Worm (Caenorhabditis elegans) whole organism, L1 larva: ENCODE results near the gene pcs-1.
A peak's percentile ranks its signal among the peaks of the same experiment; 100 is the strongest.

Experiments used
- C04F5.9 ChIP-seq: sonication (generic microtip); optimal IDR thresholded peaks from 2 replicates; lab custom pipeline; 2016; ENCODE audit warnings: missing genetic modification characterization, missing compliant biosample characterization
- C34B4.2 ChIP-seq: sonication (generic microtip); optimal IDR thresholded peaks from 2 replicates; lab custom pipeline; 2017; ENCODE audit warnings: mild to moderate bottlenecking, missing genetic modification characterization, missing compliant biosample characterization
- alr-1 ChIP-seq: fragments of 200-800 bp; sonication (Bioruptor generic); optimal IDR thresholded peaks from 2 replicates; lab custom pipeline; 2018; ENCODE audit warnings: borderline replicate concordance, mild to moderate bottlenecking, missing genetic modification characterization, missing compliant biosample characterization
- aly-2 ChIP-seq: fragments of 150-350 bp; optimal IDR thresholded peaks from 2 replicates; lab custom pipeline; 2014; ENCODE audit warnings: missing biosample characterization, missing genetic modification characterization
- ama-1 ChIP-seq: fragments of 150-350 bp; optimal IDR thresholded peaks from 2 replicates; lab custom pipeline; 2014
- ceh-63 ChIP-seq: fragments of 200-800 bp; sonication (Bioruptor generic); optimal IDR thresholded peaks from 2 replicates; lab custom pipeline; 2018; ENCODE audit warnings: mild to moderate bottlenecking, missing genetic modification characterization, missing compliant biosample characterization
- ceh-8 ChIP-seq: fragments of 200-800 bp; sonication (Bioruptor generic); optimal IDR thresholded peaks from 2 replicates; lab custom pipeline; 2018; ENCODE audit warnings: mild to moderate bottlenecking, missing genetic modification characterization, moderate library complexity, missing compliant biosample characterization
- ceh-82 ChIP-seq, 3 experiments: fragments of 150-350 bp in 1 of 3; sonication (generic microtip) in 2 of 3; optimal IDR thresholded peaks; 2 replicates each; lab custom pipeline; 2014 to 2017; ENCODE audit warnings: missing biosample characterization in 3 of 3, missing genetic modification characterization in 3 of 3
- ceh-90 ChIP-seq: sonication (generic microtip); optimal IDR thresholded peaks from 2 replicates; lab custom pipeline; 2016; ENCODE audit warnings: missing genetic modification characterization, missing compliant biosample characterization
- dpl-1 ChIP-seq, 3 experiments: fragments of 150-350 bp in 2 of 3; sonication (generic microtip) in 1 of 3; optimal IDR thresholded peaks; 2 replicates each; lab custom pipeline; 2014 to 2017; ENCODE audit warnings: missing biosample characterization in 3 of 3, missing genetic modification characterization in 3 of 3, missing genetic modification reagents in 3 of 3
- elt-2 ChIP-seq: sonication (generic microtip); optimal IDR thresholded peaks from 2 replicates; lab custom pipeline; 2016; ENCODE audit warnings: missing genetic modification characterization, mild to moderate bottlenecking, inconsistent platforms, missing compliant biosample characterization, missing genetic modification reagents
- elt-3 ChIP-seq, 6 experiments: fragments of 150-350 bp in 1 of 6; sonication (generic microtip); optimal IDR thresholded peaks; 2 replicates each; lab custom pipeline; 2017 to 2018; ENCODE audit warnings: missing biosample characterization in 6 of 6, missing genetic modification characterization in 6 of 6, inconsistent platforms in 1 of 6
- fkh-10 ChIP-seq: sonication (generic microtip); optimal IDR thresholded peaks from 2 replicates; lab custom pipeline; 2017; ENCODE audit warnings: missing biosample characterization, missing genetic modification reagents, missing genetic modification characterization
- fkh-4 ChIP-seq: sonication (generic microtip); optimal IDR thresholded peaks from 2 replicates; lab custom pipeline; 2016; ENCODE audit warnings: missing compliant biosample characterization, missing genetic modification characterization, borderline replicate concordance
- fos-1 ChIP-seq: fragments of 150-350 bp; optimal IDR thresholded peaks from 2 replicates; lab custom pipeline; 2014; ENCODE audit warnings: missing biosample characterization, missing genetic modification characterization
- hlh-17 ChIP-seq: fragments of 200-800 bp; sonication (Bioruptor generic); optimal IDR thresholded peaks from 2 replicates; lab custom pipeline; 2018; ENCODE audit warnings: missing genetic modification characterization, mild to moderate bottlenecking, missing compliant biosample characterization, moderate library complexity, borderline replicate concordance
- hlh-4 ChIP-seq: sonication (generic microtip); optimal IDR thresholded peaks from 2 replicates; lab custom pipeline; 2016; ENCODE audit warnings: mild to moderate bottlenecking, missing genetic modification characterization, missing compliant biosample characterization
- irx-1 ChIP-seq: sonication (generic microtip); optimal IDR thresholded peaks from 2 replicates; lab custom pipeline; 2016; ENCODE audit warnings: missing genetic modification characterization, missing compliant biosample characterization
- jun-1 ChIP-seq: fragments of 150-350 bp; optimal IDR thresholded peaks from 2 replicates; lab custom pipeline; 2014; ENCODE audit warnings: missing biosample characterization, missing genetic modification reagents, missing genetic modification characterization
- lin-13 ChIP-seq: fragments of 150-350 bp; optimal IDR thresholded peaks from 2 replicates; lab custom pipeline; 2014; ENCODE audit warnings: missing biosample characterization, missing genetic modification reagents, missing genetic modification characterization
- lin-14 ChIP-seq: fragments of 200-800 bp; sonication (Bioruptor generic); optimal IDR thresholded peaks from 2 replicates; lab custom pipeline; 2018; ENCODE audit warnings: mild to moderate bottlenecking, missing genetic modification characterization, moderate library complexity, missing compliant biosample characterization
- lin-15B ChIP-seq: fragments of 150-350 bp; sonication (generic microtip); optimal IDR thresholded peaks from 3 replicates; lab custom pipeline; 2014; ENCODE audit warnings: missing biosample characterization, missing genetic modification characterization
- lin-35 ChIP-seq, 2 experiments: fragments of 150-350 bp; optimal IDR thresholded peaks; 2 replicates each; lab custom pipeline; 2014; ENCODE audit warnings: missing biosample characterization in 2 of 2, missing genetic modification characterization in 2 of 2, missing genetic modification reagents in 2 of 2
- lir-3 ChIP-seq: sonication (generic microtip); optimal IDR thresholded peaks from 2 replicates; lab custom pipeline; 2016; ENCODE audit warnings: mild to moderate bottlenecking, missing genetic modification characterization, moderate library complexity, missing compliant biosample characterization; ENCODE audit not compliant: poor library complexity
- mab-9 ChIP-seq: fragments of 200-800 bp; sonication (Bioruptor generic); IDR thresholded peaks from 2 replicates; pipeline ENCODE4 v1.3.6; 2022; ENCODE audit warnings: missing genetic modification reagents, missing genetic modification characterization, missing compliant biosample characterization
- mef-2 ChIP-seq: fragments of 150-350 bp; optimal IDR thresholded peaks from 2 replicates; lab custom pipeline; 2014; ENCODE audit warnings: missing biosample characterization, missing genetic modification characterization
- mep-1 ChIP-seq: fragments of 150-350 bp; optimal IDR thresholded peaks from 2 replicates; lab custom pipeline; 2014; ENCODE audit warnings: missing biosample characterization, missing genetic modification characterization
- nhr-11 ChIP-seq: fragments of 150-350 bp; optimal IDR thresholded peaks from 2 replicates; lab custom pipeline; 2014; ENCODE audit warnings: missing biosample characterization, missing genetic modification characterization
- nhr-12 ChIP-seq: sonication (generic microtip); optimal IDR thresholded peaks from 2 replicates; lab custom pipeline; 2017; ENCODE audit warnings: missing biosample characterization, missing genetic modification characterization
- nhr-20 ChIP-seq: sonication (generic microtip); optimal IDR thresholded peaks from 2 replicates; lab custom pipeline; 2016; ENCODE audit warnings: mild to moderate bottlenecking, missing genetic modification characterization, missing compliant biosample characterization
- nhr-237 ChIP-seq: fragments of 150-350 bp; optimal IDR thresholded peaks from 2 replicates; lab custom pipeline; 2014; ENCODE audit warnings: missing biosample characterization, missing genetic modification characterization
- nhr-28 ChIP-seq: fragments of 150-350 bp; optimal IDR thresholded peaks from 2 replicates; lab custom pipeline; 2014; ENCODE audit warnings: missing biosample characterization, missing genetic modification characterization
- nhr-71 ChIP-seq: sonication (generic microtip); optimal IDR thresholded peaks from 2 replicates; lab custom pipeline; 2016; ENCODE audit warnings: mild to moderate bottlenecking, missing genetic modification characterization, moderate library complexity, missing compliant biosample characterization
- nhr-76 ChIP-seq: sonication (generic microtip); optimal IDR thresholded peaks from 2 replicates; lab custom pipeline; 2017; ENCODE audit warnings: missing biosample characterization, missing genetic modification characterization
- nhr-84 ChIP-seq: sonication (generic microtip); optimal IDR thresholded peaks from 2 replicates; lab custom pipeline; 2017; ENCODE audit warnings: missing biosample characterization, missing genetic modification characterization
- nhr-90 ChIP-seq: sonication (generic microtip); optimal IDR thresholded peaks from 2 replicates; lab custom pipeline; 2016; ENCODE audit warnings: mild to moderate bottlenecking, missing genetic modification characterization, missing compliant biosample characterization; ENCODE audit not compliant: poor library complexity
- pag-3 ChIP-seq: sonication (generic microtip); optimal IDR thresholded peaks from 2 replicates; lab custom pipeline; 2017; ENCODE audit warnings: missing genetic modification characterization, mild to moderate bottlenecking, missing compliant biosample characterization, antibody characterized with exemption, borderline replicate concordance; ENCODE audit not compliant: insufficient read depth
- pax-3 ChIP-seq: fragments of 200-800 bp; sonication (Bioruptor generic); optimal IDR thresholded peaks from 2 replicates; lab custom pipeline; 2018; ENCODE audit warnings: mild to moderate bottlenecking, missing genetic modification characterization, moderate library complexity, missing compliant biosample characterization
- pqm-1 ChIP-seq: sonication (generic microtip); optimal IDR thresholded peaks from 3 replicates; lab custom pipeline; 2017; ENCODE audit warnings: missing biosample characterization, missing genetic modification characterization
- rnt-1 ChIP-seq: sonication (generic microtip); optimal IDR thresholded peaks from 2 replicates; lab custom pipeline; 2016; ENCODE audit warnings: mild to moderate bottlenecking, missing genetic modification characterization, moderate library complexity, missing compliant biosample characterization
- skn-1 ChIP-seq: fragments of 150-350 bp; optimal IDR thresholded peaks from 2 replicates; lab custom pipeline; 2014; ENCODE audit warnings: missing biosample characterization, missing genetic modification characterization
- snpc-4 ChIP-seq: fragments of 150-350 bp; optimal IDR thresholded peaks from 2 replicates; lab custom pipeline; 2014; ENCODE audit warnings: missing biosample characterization, missing genetic modification characterization
- sptf-1 ChIP-seq: fragments of 150-350 bp; optimal IDR thresholded peaks from 2 replicates; lab custom pipeline; 2014; ENCODE audit warnings: missing biosample characterization, missing genetic modification characterization
- sup-37 ChIP-seq: fragments of 200-800 bp; sonication (Bioruptor generic); optimal IDR thresholded peaks from 2 replicates; lab custom pipeline; 2018; ENCODE audit warnings: mild to moderate bottlenecking, missing genetic modification characterization, missing compliant biosample characterization
- swsn-7 ChIP-seq: sonication (generic microtip); optimal IDR thresholded peaks from 2 replicates; lab custom pipeline; 2016; ENCODE audit warnings: missing genetic modification characterization, missing compliant biosample characterization
- tbx-2 ChIP-seq: sonication (generic microtip); optimal IDR thresholded peaks from 2 replicates; lab custom pipeline; 2016; ENCODE audit warnings: missing genetic modification characterization, missing compliant biosample characterization
- tlp-1 ChIP-seq: fragments of 150-350 bp; optimal IDR thresholded peaks from 2 replicates; lab custom pipeline; 2014; ENCODE audit warnings: missing biosample characterization, missing genetic modification characterization
- unc-130 ChIP-seq: fragments of 150-350 bp; optimal IDR thresholded peaks from 2 replicates; lab custom pipeline; 2017; ENCODE audit warnings: missing biosample characterization, missing genetic modification characterization, inconsistent platforms
- unc-30 ChIP-seq: sonication (generic microtip); optimal IDR thresholded peaks from 2 replicates; lab custom pipeline; 2017; ENCODE audit warnings: missing biosample characterization, missing genetic modification characterization
- unc-86 ChIP-seq: sonication (generic microtip); optimal IDR thresholded peaks from 2 replicates; lab custom pipeline; 2016; ENCODE audit warnings: missing genetic modification characterization, missing compliant biosample characterization
- unc-98 ChIP-seq: fragments of 200-800 bp; sonication (Bioruptor generic); IDR thresholded peaks from 2 replicates; pipeline ENCODE4 v1.3.6; 2022; ENCODE audit warnings: missing genetic modification characterization, missing compliant biosample characterization
- vab-15 ChIP-seq: sonication (generic microtip); optimal IDR thresholded peaks from 2 replicates; lab custom pipeline; 2017; ENCODE audit warnings: missing genotype, mild to moderate bottlenecking, missing genetic modification characterization, missing compliant biosample characterization
- xbp-1 ChIP-seq: sonication (generic microtip); optimal IDR thresholded peaks from 2 replicates; lab custom pipeline; 2016; ENCODE audit warnings: missing genetic modification characterization, missing compliant biosample characterization
- zag-1 ChIP-seq: fragments of 150-350 bp; optimal IDR thresholded peaks from 2 replicates; lab custom pipeline; 2014; ENCODE audit warnings: missing biosample characterization, missing genetic modification characterization

Gene pcs-1

DNA sequence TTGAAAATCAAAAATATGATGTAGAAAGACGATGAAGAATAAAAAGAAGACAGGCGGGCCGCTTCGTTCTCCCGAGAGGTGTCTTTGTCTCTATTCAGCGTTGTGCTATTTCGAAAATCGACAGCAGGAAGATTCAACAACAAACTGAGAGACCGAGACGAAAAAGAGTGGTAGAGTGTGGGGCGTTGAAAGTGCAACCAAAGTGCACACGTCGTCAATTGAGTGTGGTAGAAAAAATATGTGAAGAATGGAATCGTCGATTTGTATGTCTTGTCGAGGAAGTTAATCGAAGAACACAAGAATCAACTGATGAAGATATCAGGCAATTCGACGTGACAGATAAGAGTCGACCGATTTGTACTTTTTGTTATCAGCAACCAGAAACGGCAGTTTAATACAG is 41.6 kb upstream of the pcs-1 start:
- TF ChIP-seq dpl-1 (GFP tag; optimal IDR thresholded peaks at IDR 0.05; lab: Kevin White, UChicago), result no peak
- TF ChIP-seq mef-2 (tag; lab: Kevin White, UChicago), result no peak
- TF ChIP-seq lin-14, result peak; percentile 83
- TF ChIP-seq rnt-1 (tag; lab: Kevin White, UChicago), result peak; percentile 7
- TF ChIP-seq aly-2, result peak; percentile 52
- peak; percentile 68 for TF ChIP-seq mep-1 (tag; lab: Kevin White, UChicago)
- no peak for TF ChIP-seq pag-3 (tag; lab: Kevin White, UChicago)
- TF ChIP-seq pax-3 (tag; lab: Kevin White, UChicago), result no peak
- TF ChIP-seq sptf-1 (tag; lab: Kevin White, UChicago), result no peak
- TF ChIP-seq xbp-1, result peak; percentile 11
- no peak for TF ChIP-seq C34B4.2 (tag; lab: Kevin White, UChicago)
- TF ChIP-seq nhr-76 (tag; lab: Kevin White, UChicago), result peak; percentile 62
- TF ChIP-seq nhr-28, result no peak
- no peak for TF ChIP-seq ceh-8
- TF ChIP-seq nhr-20, result peak; percentile 63
- no peak for TF ChIP-seq fkh-10 (GFP tag; lab: Kevin White, UChicago)
- TF ChIP-seq nhr-90 (tag; lab: Kevin White, UChicago), result peak; percentile 24
- TF ChIP-seq nhr-84 (tag; lab: Kevin White, UChicago), result no peak
- peak; percentile 17 to 65 for TF ChIP-seq lin-35 (GFP tag; optimal IDR thresholded peaks at IDR 0.05; lab: Kevin White, UChicago)
- no peak for TF ChIP-seq zag-1 (tag; lab: Kevin White, UChicago)
- TF ChIP-seq hlh-17 (GFP tag; lab: Kevin White, UChicago), result no peak
- TF ChIP-seq nhr-11 (tag; lab: Kevin White, UChicago), result no peak
- no peak for TF ChIP-seq pqm-1
- TF ChIP-seq unc-86, result no peak
- no peak for TF ChIP-seq nhr-12
- TF ChIP-seq alr-1, result no peak
- peak; percentile 77 for TF ChIP-seq elt-2 (tag; lab: Kevin White, UChicago)
- no peak for TF ChIP-seq sup-37 (GFP tag; lab: Kevin White, UChicago)
- TF ChIP-seq skn-1, result no peak
- TF ChIP-seq fkh-4 (tag; lab: Kevin White, UChicago), result no peak
- TF ChIP-seq hlh-4, result no peak
- no peak for TF ChIP-seq mab-9 (GFP tag; lab: Robert Waterston, UW)
- TF ChIP-seq fos-1, result no peak
- TF ChIP-seq ceh-90 (tag; lab: Kevin White, UChicago), result no peak
- no peak for TF ChIP-seq ama-1 (lab: Kevin White, UChicago)
- TF ChIP-seq vab-15 (tag; lab: Kevin White, UChicago), result no peak
- TF ChIP-seq ceh-82 (tag; optimal IDR thresholded peaks at IDR 0.05; lab: Kevin White, UChicago), result peak in 1 of 3 experiments; percentile 32
- no peak for TF ChIP-seq lin-13
- TF ChIP-seq unc-30 (tag; lab: Kevin White, UChicago), result no peak
- no peak for TF ChIP-seq tlp-1
- TF ChIP-seq unc-130 (tag; lab: Kevin White, UChicago), result peak; percentile 50
- no peak for TF ChIP-seq irx-1 (tag; lab: Kevin White, UChicago)
- TF ChIP-seq C04F5.9 (tag; lab: Kevin White, UChicago), result no peak
- TF ChIP-seq snpc-4 (tag; lab: Kevin White, UChicago), result peak; percentile 16
- no peak for TF ChIP-seq unc-98 (GFP tag; lab: Robert Waterston, UW)
- TF ChIP-seq lin-15B (tag; lab: Kevin White, UChicago), result no peak
- no peak for TF ChIP-seq ceh-63
- peak; percentile 64 for TF ChIP-seq nhr-71 (tag; lab: Kevin White, UChicago)
- peak in 5 of 6 experiments; percentile 16 to 63 (median 55) for TF ChIP-seq elt-3 (tag; optimal IDR thresholded peaks at IDR 0.05; lab: Kevin White, UChicago)
- TF ChIP-seq tbx-2, result peak; percentile 34
- TF ChIP-seq nhr-237 (tag; lab: Kevin White, UChicago), result no peak
- TF ChIP-seq swsn-7 (tag; lab: Kevin White, UChicago), result no peak
- TF ChIP-seq lir-3 (tag; lab: Kevin White, UChicago), result no peak
- TF ChIP-seq jun-1 (tag; lab: Kevin White, UChicago), result peak; percentile 19
